Fruit fly (Drosophila melanogaster) S2 (cell line): ENCODE results near the gene CNPYb.

Experiments used
- CG8478 ChIP-seq: fragments of >200 bp; optimal IDR thresholded peaks from 2 replicates; lab custom pipeline; 2018
- CTCF ChIP-seq, 2 experiments: fragments of >200 bp; optimal IDR thresholded peaks; 2 replicates each; lab custom pipeline; 2018

CNPYb gene

dm6 chr3L:19087369-19088275, 8.4 kb downstream of the CNPYb start:
- TF ChIP-seq CG8478 (no peak), CTCF (optimal IDR thresholded peaks at IDR 0.05; lab: Kevin White, UChicago) (no peak)

DNA sequence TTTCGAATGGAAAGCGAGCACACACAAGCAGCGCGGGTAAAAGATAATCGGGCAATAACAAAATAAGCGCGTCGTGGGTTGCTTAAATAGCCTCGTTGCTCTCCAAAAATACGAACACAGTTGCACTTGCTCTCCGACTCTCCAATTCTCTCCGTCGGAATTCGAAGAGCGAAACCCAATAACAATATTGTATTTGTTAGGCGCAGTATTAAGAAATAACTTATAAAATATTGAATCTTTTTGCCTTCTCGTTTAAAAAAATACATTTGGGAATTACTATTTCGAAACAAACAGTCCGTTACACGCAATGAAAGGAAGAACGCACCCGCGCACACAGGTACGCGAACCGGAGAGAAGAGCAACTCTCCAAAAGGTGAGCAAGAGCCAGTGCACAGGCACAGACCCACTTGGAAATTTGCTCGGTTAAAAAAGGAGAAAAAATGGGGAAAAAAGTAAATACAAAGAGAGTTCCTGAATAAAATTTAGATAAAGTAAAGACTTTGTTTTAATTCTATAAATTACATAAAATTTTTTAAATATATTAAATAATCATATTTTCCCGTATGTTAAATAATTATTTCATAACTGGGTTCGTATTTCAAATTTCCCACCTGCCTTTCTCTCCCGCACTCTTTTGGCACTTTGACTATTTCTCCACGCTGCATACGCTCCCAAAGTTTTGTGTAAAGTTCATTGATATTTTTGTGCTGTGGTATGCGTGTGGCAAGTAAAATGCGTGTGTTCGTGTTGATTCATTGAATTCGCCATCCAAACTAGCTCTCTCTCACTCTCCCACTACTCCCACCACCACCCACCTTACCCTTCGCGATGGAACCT, 9.4 kb downstream of the CNPYb start, which contains the start of gene Mkp3:
TSS of gene Mkp3 (minus strand) at position 63 of the 837 bp plus-strand sequence.
- TF ChIP-seq CG8478, result no peak
- TF ChIP-seq CTCF (optimal IDR thresholded peaks at IDR 0.05; lab: Kevin White, UChicago), result no peak

DNA sequence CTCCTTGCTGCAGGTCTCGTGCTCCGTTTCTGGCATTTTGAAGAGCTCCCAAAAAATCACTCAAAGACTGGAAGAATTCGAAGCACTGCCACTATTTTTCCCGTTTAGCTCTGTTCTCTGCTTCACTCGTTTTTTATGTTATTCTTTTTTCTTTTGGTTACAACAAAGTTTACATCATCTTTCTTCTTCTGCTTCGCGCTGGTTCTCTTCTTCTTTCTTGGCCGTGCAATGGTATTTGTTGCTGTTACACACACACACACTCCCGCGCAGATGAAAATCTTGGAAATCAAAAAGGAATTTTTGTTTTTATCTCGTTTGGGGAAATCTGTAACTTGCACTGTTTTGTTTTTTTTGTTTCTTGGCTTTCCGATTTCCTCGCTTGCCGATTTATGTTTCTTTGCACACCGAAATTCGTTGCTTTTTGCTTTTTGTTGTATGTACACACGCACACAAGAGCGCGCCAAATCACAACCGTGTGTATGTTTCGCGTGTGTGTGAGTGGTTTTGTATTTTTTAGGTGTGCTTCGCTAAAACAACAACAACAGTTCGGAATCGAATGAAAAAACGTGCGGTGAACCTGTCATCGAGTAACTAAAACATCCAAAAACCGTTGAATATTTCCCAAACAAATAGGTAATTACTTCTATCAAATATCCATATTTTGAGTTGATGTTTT, 10.2 kb downstream of the CNPYb start:
- TF ChIP-seq CG8478 (no peak), CTCF (optimal IDR thresholded peaks at IDR 0.05; lab: Kevin White, UChicago) (no peak)

dm6 chr3L:19083126-19083525, 12.9 kb downstream of the CNPYb start:
- TF ChIP-seq CTCF (optimal IDR thresholded peaks at IDR 0.05; lab: Kevin White, UChicago) (no peak), CG8478 (no peak)

dm6 chr3L:19080926-19081700, 14.9 kb downstream of the CNPYb start:
- TF ChIP-seq CG8478, result no peak
- peak in 1 of 2 experiments; percentile 33 for TF ChIP-seq CTCF (optimal IDR thresholded peaks at IDR 0.05; lab: Kevin White, UChicago)

- TF ChIP-seq CTCF (optimal IDR thresholded peaks at IDR 0.05; lab: Kevin White, UChicago), result no peak
- TF ChIP-seq CG8478, result no peak
Observed at dm6 chr3L:19079798-19080691, 16.0 kb downstream of the CNPYb start.

DNA sequence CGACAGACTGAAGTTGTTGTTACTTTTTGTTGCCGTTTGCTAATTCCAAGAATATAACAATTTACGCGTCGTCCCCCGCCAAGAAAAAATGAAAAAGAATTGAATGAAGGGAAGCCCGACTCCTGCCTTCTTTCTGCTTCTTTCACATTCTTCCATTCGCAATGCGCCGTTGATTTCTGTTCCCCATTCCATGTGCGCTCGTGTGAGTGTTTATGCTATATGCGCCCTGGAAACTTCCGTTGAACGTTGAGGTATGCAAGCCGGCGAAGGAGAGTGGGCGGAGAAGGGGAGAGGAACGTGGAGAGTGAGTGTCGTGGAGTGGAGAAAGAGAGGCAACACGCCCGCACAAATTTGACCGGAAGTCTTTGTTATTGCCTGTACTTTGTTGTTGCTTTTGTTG, 16.9 kb downstream of the CNPYb start:
- TF ChIP-seq CG8478, result no peak
- no peak for TF ChIP-seq CTCF (optimal IDR thresholded peaks at IDR 0.05; lab: Kevin White, UChicago)

DNA sequence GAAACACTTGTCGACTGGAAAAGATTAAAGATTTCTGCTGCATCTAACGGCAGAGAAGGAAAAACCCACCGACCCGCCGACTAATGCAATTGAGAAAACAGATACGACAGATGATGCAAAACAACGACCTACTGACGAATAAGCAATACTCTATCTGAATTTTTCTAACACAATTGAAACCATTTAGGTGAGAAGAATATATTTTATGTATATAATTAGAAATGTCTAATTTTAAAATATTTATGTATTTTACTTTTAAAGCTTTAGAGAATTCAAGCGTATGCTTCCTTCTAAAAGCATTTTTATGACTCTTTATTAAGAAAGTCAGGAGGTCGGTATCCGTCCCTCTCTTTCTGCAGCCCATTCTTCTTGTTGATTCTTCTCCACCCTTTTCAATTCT, 17.6 kb downstream of the CNPYb start:
- TF ChIP-seq CTCF (optimal IDR thresholded peaks at IDR 0.05; lab: Kevin White, UChicago), result no peak
- no peak for TF ChIP-seq CG8478

DNA sequence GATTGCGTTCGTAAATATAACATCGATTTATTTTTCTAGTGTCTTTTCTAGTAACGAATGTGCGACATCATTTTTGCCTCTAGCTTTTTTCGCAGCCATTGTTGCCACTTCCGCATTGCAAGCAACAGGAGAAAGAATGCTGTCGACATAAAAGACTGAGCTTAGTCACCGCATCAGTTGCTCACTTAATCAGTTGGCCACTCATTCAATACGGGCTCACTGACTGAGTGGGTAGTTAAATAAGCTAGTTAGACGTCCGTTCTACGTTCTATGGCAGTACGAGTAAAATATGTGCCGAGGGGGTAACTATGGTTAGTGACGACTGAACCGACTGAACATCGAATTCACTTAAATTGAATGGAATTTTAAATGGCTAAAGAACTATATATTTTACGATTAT, 20.0 kb downstream of the CNPYb start:
- no peak for TF ChIP-seq CTCF (optimal IDR thresholded peaks at IDR 0.05; lab: Kevin White, UChicago)
- no peak for TF ChIP-seq CG8478

DNA sequence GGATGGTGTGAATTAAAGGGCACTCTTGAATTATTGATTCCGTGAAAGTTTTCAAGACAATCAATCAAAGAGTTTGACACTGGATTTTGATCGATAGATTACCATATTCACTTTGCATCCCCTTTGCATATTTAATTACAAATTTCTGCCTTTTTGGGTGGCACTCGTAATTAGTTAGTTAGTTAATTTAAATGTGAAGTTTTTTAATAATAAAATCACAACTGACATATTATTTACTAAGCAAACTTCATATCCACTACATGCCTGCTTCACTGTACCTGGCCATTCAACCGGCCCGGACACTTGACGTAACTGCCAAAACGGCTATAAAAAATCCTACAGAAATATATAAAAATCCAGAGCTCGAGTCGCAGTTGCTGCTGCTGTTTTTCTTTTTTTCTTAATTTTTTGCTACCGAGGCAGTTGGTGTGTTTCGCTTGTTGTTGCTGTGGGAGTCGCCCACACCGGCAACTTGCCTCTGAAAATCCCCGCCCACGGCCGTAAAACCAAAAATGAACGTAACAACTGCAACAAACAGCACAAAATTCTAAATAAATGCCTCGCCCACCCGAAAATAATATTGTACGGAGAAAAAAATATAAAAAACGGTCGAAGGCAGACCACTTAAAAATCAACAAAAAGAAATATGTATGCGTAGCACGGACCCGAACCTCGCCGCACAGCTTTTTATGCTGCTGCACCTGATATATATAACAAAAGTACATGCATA, 21.2 kb downstream of the CNPYb start:
- TF ChIP-seq CG8478 (no peak), CTCF (optimal IDR thresholded peaks at IDR 0.05; lab: Kevin White, UChicago) (no peak)

- no peak for TF ChIP-seq CTCF (optimal IDR thresholded peaks at IDR 0.05; lab: Kevin White, UChicago)
- no peak for TF ChIP-seq CG8478
Observed at dm6 chr3L:19073909-19074239, 22.1 kb downstream of the CNPYb start.

dm6 chr3L:19073029-19073908, 22.7 kb downstream of the CNPYb start:
- TF ChIP-seq CTCF (optimal IDR thresholded peaks at IDR 0.05; lab: Kevin White, UChicago), result no peak
- TF ChIP-seq CG8478, result no peak
